Fruit fly (Drosophila melanogaster): ENCODE results near the gene sbm.

The sbm gene

dm6 chrX:14612302-14612701 is 9.9 kb upstream of the sbm start (continued):
- no peak for TF ChIP-seq B-H2 (GFP tag; optimal IDR thresholded peaks at IDR 0.05)
- peak; percentile 56 for TF ChIP-seq jing (GFP tag; optimal IDR thresholded peaks at IDR 0.05)
- no peak for TF ChIP-seq zf30C (GFP tag; optimal IDR thresholded peaks at IDR 0.05)
- TF ChIP-seq D19A (tag; optimal IDR thresholded peaks at IDR 0.05) = peak; percentile 81
- TF ChIP-seq ato (GFP tag; IDR thresholded peaks at IDR 0.05; ENCODE audit: partially characterized antibody) = no peak
- peak; percentile 53; the same call in 1 of the 3 replicates for TF ChIP-seq Aef1 (GFP tag; IDR thresholded peaks at IDR 0.05)
- no peak for TF ChIP-seq nerfin-2 (GFP tag; IDR thresholded peaks at IDR 0.05; ENCODE audit: partially characterized antibody)
- TF ChIP-seq salm (tag; optimal IDR thresholded peaks at IDR 0.05) = peak; percentile 69
- peak; percentile 54 for TF ChIP-seq sqz (GFP tag; optimal IDR thresholded peaks at IDR 0.05)
- no peak for TF ChIP-seq ash1 (GFP tag; optimal IDR thresholded peaks at IDR 0.05)
- no peak for TF ChIP-seq CG10543 (GFP tag; optimal IDR thresholded peaks at IDR 0.05)
- TF ChIP-seq kay (GFP tag; optimal IDR thresholded peaks at IDR 0.05) = no peak
- no peak for TF ChIP-seq hth (optimal IDR thresholded peaks at IDR 0.05)
- no peak for TF ChIP-seq CG8944 (GFP tag; optimal IDR thresholded peaks at IDR 0.05)
- peak; percentile 66 for TF ChIP-seq CG4360 (GFP tag; IDR thresholded peaks at IDR 0.05)
- no peak for TF ChIP-seq CG13894 (tag; optimal IDR thresholded peaks at IDR 0.05)
- no peak for TF ChIP-seq CG8478 (optimal IDR thresholded peaks at IDR 0.05)
- TF ChIP-seq Dll (GFP tag; IDR thresholded peaks at IDR 0.05; ENCODE audit: partially characterized antibody) = no peak
- peak; percentile 47; the same call in 1 of the 2 replicates for TF ChIP-seq dimm (GFP tag; IDR thresholded peaks at IDR 0.05)
- peak; percentile 74 for TF ChIP-seq Nf-YA (GFP tag; IDR thresholded peaks at IDR 0.05)
- no peak for TF ChIP-seq CG15073 (GFP tag; optimal IDR thresholded peaks at IDR 0.05)
- TF ChIP-seq Hr3 (GFP tag; optimal IDR thresholded peaks at IDR 0.05) = peak; percentile 66
- TF ChIP-seq ftz-f1 (GFP tag; optimal IDR thresholded peaks at IDR 0.05) = no peak
- peak; percentile 20 for TF ChIP-seq CG30020 (tag; optimal IDR thresholded peaks at IDR 0.05)
- TF ChIP-seq crp (GFP tag; optimal IDR thresholded peaks at IDR 0.05) = peak in 1 of 2 experiments; percentile 21
- TF ChIP-seq dmrt11E (tag; optimal IDR thresholded peaks at IDR 0.05) = peak; percentile 77
- TF ChIP-seq pum (GFP tag; optimal IDR thresholded peaks at IDR 0.05) = peak; percentile 22
- TF ChIP-seq CG2678 (tag; optimal IDR thresholded peaks at IDR 0.05) = peak; percentile 79
- peak; percentile 16 for TF ChIP-seq CrebB (tag; optimal IDR thresholded peaks at IDR 0.05)
- TF ChIP-seq lilli (GFP tag; optimal IDR thresholded peaks at IDR 0.05) = peak; percentile 31
- no peak for TF ChIP-seq Bteb2 (GFP tag; optimal IDR thresholded peaks at IDR 0.05)
- no peak for TF ChIP-seq HLHmδ (GFP tag; optimal IDR thresholded peaks at IDR 0.05)
- no peak for TF ChIP-seq CG13123 (GFP tag; optimal IDR thresholded peaks at IDR 0.05)
- TF ChIP-seq CG43689 (GFP tag; IDR thresholded peaks at IDR 0.05) = 0 out of 2 replicates have a peak, but pooled peaks have one; percentile 36
- TF ChIP-seq gcm2 (GFP tag; optimal IDR thresholded peaks at IDR 0.05) = no peak
- no peak for TF ChIP-seq lbe (GFP tag; optimal IDR thresholded peaks at IDR 0.05)
- no peak for TF ChIP-seq CG12236 (GFP tag; optimal IDR thresholded peaks at IDR 0.05)
- peak; percentile 76 for TF ChIP-seq Med (GFP tag)
- no peak for TF ChIP-seq CkIIα-i1 (GFP tag; IDR thresholded peaks at IDR 0.05)
- no peak for TF ChIP-seq pros (GFP tag; optimal IDR thresholded peaks at IDR 0.05)
- TF ChIP-seq bsh (GFP tag; optimal IDR thresholded peaks at IDR 0.05) = peak; percentile 72 to 91
- TF ChIP-seq gsb-n (tag; optimal IDR thresholded peaks at IDR 0.05) = peak; percentile 83
- TF ChIP-seq Kr (GFP tag; optimal IDR thresholded peaks at IDR 0.05) = no peak
- peak; percentile 83 for TF ChIP-seq trem (tag; optimal IDR thresholded peaks at IDR 0.05)
- no peak for TF ChIP-seq luna (GFP tag; optimal IDR thresholded peaks at IDR 0.05)
- peak; percentile 77 for TF ChIP-seq CG15269 (tag; optimal IDR thresholded peaks at IDR 0.05)
- no peak for TF ChIP-seq Lpt (GFP tag; optimal IDR thresholded peaks at IDR 0.05)
- TF ChIP-seq Deaf1 (tag; optimal IDR thresholded peaks at IDR 0.05) = peak; percentile 46
- no peak for TF ChIP-seq jumu (GFP tag; optimal IDR thresholded peaks at IDR 0.05)
- no peak for TF ChIP-seq bab2 (GFP tag; optimal IDR thresholded peaks at IDR 0.05)
- TF ChIP-seq CG7786 (GFP tag; optimal IDR thresholded peaks at IDR 0.05) = no peak
- TF ChIP-seq sd (tag; optimal IDR thresholded peaks at IDR 0.05) = peak; percentile 11
